Fruit fly (Drosophila melanogaster) whole organism, embryonic: Measurements from ENCODE around the gene CG14196.

ENCODE experiments used
- CG10267 ChIP-seq: fragments of 200-800 bp; sonication (Bioruptor generic); optimal IDR thresholded peaks from 2 replicates; lab custom pipeline; 2018; ENCODE audit warnings: missing biosample characterization, mild to moderate bottlenecking, missing genetic modification characterization, moderate library complexity
- CG13296 ChIP-seq: fragments of 200-800 bp; sonication (Bioruptor generic); optimal IDR thresholded peaks from 3 replicates; lab custom pipeline; 2018; ENCODE audit warnings: missing biosample characterization, mild to moderate bottlenecking, missing genetic modification characterization
- CG42726 ChIP-seq: fragments of 200-800 bp; sonication (Bioruptor generic); IDR thresholded peaks from 2 replicates; pipeline ENCODE4 v1.3.6; 2022; ENCODE audit warnings: missing biosample characterization, missing genetic modification characterization; ENCODE audit not compliant: partially characterized antibody
- Dll ChIP-seq: fragments of 200-800 bp; sonication (Bioruptor generic); IDR thresholded peaks from 4 replicates; pipeline ENCODE4 v1.3.6; 2022; ENCODE audit warnings: missing biosample characterization, missing genetic modification characterization; ENCODE audit not compliant: partially characterized antibody
- Ets65A ChIP-seq: fragments of 200-800 bp; sonication (Bioruptor generic); peaks from one replicate; lab custom pipeline; 2016; ENCODE audit warnings: missing biosample characterization, missing genetic modification characterization
- Gsc ChIP-seq: fragments of 200-800 bp; sonication (Bioruptor generic); IDR thresholded peaks from 2 replicates; pipeline ENCODE4 v1.3.6; 2022; ENCODE audit warnings: missing biosample characterization, missing genetic modification characterization
- Hr39 ChIP-seq: fragments of >200 bp; optimal IDR thresholded peaks from 2 replicates; lab custom pipeline; 2017
- hth ChIP-seq: fragments of >200 bp; optimal IDR thresholded peaks from 2 replicates; lab custom pipeline; 2017; ENCODE audit warnings: inconsistent platforms
- rib ChIP-seq: fragments of 200-800 bp; sonication (Bioruptor generic); IDR thresholded peaks from 2 replicates; pipeline ENCODE4 v1.3.6; 2022; ENCODE audit warnings: missing biosample characterization, missing genetic modification characterization
- sim ChIP-seq: fragments of 200-800 bp; sonication (Bioruptor generic); IDR thresholded peaks from 2 replicates; pipeline ENCODE4 v1.3.6; 2022; ENCODE audit warnings: missing biosample characterization, missing genetic modification characterization
- tna ChIP-seq: fragments of 200-800 bp; sonication (Bioruptor generic); IDR thresholded peaks from 2 replicates; pipeline ENCODE4 v1.3.6; 2022; ENCODE audit warnings: missing biosample characterization, missing genetic modification characterization; ENCODE audit not compliant: partially characterized antibody
- ttk ChIP-seq: fragments of 200-800 bp; sonication (Bioruptor generic); IDR thresholded peaks from 2 replicates; pipeline ENCODE4 v2.1.2; 2022; ENCODE audit warnings: missing biosample characterization, missing genetic modification characterization

- TF ChIP-seq CG10267 (tag; lab: Kevin White, UChicago) (no peak), Gsc (GFP tag; lab: Robert Waterston, UW) (no peak), CG42726 (GFP tag; lab: Robert Waterston, UW) (no peak), rib (GFP tag; lab: Robert Waterston, UW) (no peak), Ets65A (GFP tag; lab: Kevin White, UChicago) (no peak), hth (lab: Kevin White, UChicago) (no peak), Dll (GFP tag; lab: Robert Waterston, UW) (no peak), sim (GFP tag; lab: Robert Waterston, UW) (no peak), CG13296 (GFP tag; lab: Kevin White, UChicago) (no peak), Hr39 (lab: Kevin White, UChicago) (no peak), ttk (GFP tag; lab: Robert Waterston, UW) (no peak), tna (no peak)
These were observed 1.3 kb downstream of the CG14196 start for dm6 chrX:19240230-19240839.
